Fruit fly (Drosophila melanogaster) whole organism, embryonic: ENCODE results near the gene mRpS25.

Experiments used
- Abd-B ChIP-seq: fragments of 200-800 bp; sonication (Bioruptor generic); optimal IDR thresholded peaks from 2 replicates; lab custom pipeline; 2018; ENCODE audit warnings: missing biosample characterization, mild to moderate bottlenecking, missing genetic modification characterization, moderate library complexity
- Atf-2 ChIP-seq: fragments of 200-800 bp; sonication (Bioruptor generic); optimal IDR thresholded peaks from 2 replicates; lab custom pipeline; 2016; ENCODE audit warnings: missing biosample characterization, missing genetic modification characterization
- Atf6 ChIP-seq: fragments of 200-800 bp; sonication (Bioruptor generic); IDR thresholded peaks from 2 replicates; pipeline ENCODE4 v1.3.6; 2022; ENCODE audit warnings: missing biosample characterization, missing genetic modification characterization
- CG10267 ChIP-seq: fragments of 200-800 bp; sonication (Bioruptor generic); optimal IDR thresholded peaks from 2 replicates; lab custom pipeline; 2018; ENCODE audit warnings: missing biosample characterization, mild to moderate bottlenecking, missing genetic modification characterization, moderate library complexity
- CG10431 ChIP-seq: fragments of 200-800 bp; sonication (Bioruptor generic); optimal IDR thresholded peaks from 3 replicates; lab custom pipeline; 2018; ENCODE audit warnings: missing biosample characterization, mild to moderate bottlenecking, missing genetic modification characterization
- CG15514 ChIP-seq: fragments of 200-800 bp; sonication (Bioruptor generic); optimal IDR thresholded peaks from 3 replicates; lab custom pipeline; 2017; ENCODE audit warnings: missing biosample characterization, missing genetic modification characterization, mild to moderate bottlenecking, moderate library complexity, missing genetic modification reagents
- CG16813 ChIP-seq: fragments of 200-800 bp; sonication (Bioruptor generic); IDR thresholded peaks from 3 replicates; pipeline ENCODE4 v1.3.6; 2022; ENCODE audit warnings: missing biosample characterization, missing genetic modification characterization; ENCODE audit not compliant: partially characterized antibody
- CG16815 ChIP-seq: fragments of 200-800 bp; sonication (Bioruptor generic); optimal IDR thresholded peaks from 3 replicates; lab custom pipeline; 2017; ENCODE audit warnings: missing biosample characterization, mild to moderate bottlenecking, missing genetic modification characterization
- CG17612 ChIP-seq: fragments of 200-800 bp; sonication (Bioruptor generic); IDR thresholded peaks from 2 replicates; pipeline ENCODE4 v1.3.6; 2022; ENCODE audit warnings: missing biosample characterization, missing genetic modification characterization
- CG18011 ChIP-seq: fragments of 200-800 bp; sonication (Bioruptor generic); optimal IDR thresholded peaks from 2 replicates; lab custom pipeline; 2017; ENCODE audit warnings: missing biosample characterization, missing genetic modification characterization, mild to moderate bottlenecking, moderate library complexity, missing genotype
- CG2120 ChIP-seq: fragments of 200-800 bp; sonication (Bioruptor generic); optimal IDR thresholded peaks from 3 replicates; lab custom pipeline; 2016; ENCODE audit warnings: missing biosample characterization, missing genetic modification characterization
- CG3065 ChIP-seq: fragments of 200-800 bp; sonication (Bioruptor generic); optimal IDR thresholded peaks from 2 replicates; lab custom pipeline; 2016; ENCODE audit warnings: missing biosample characterization, missing genetic modification characterization
- CG3281 ChIP-seq: fragments of 200-800 bp; sonication (Bioruptor generic); optimal IDR thresholded peaks from 3 replicates; lab custom pipeline; 2017; ENCODE audit warnings: missing biosample characterization, mild to moderate bottlenecking, missing genetic modification characterization
- CG3847 ChIP-seq: fragments of 200-800 bp; sonication (Bioruptor generic); IDR thresholded peaks from 2 replicates; pipeline ENCODE4 v1.3.6; 2022; ENCODE audit warnings: missing biosample characterization, missing genetic modification characterization
- CG4707 ChIP-seq: fragments of 200-800 bp; sonication (Bioruptor generic); optimal IDR thresholded peaks from 2 replicates; lab custom pipeline; 2018; ENCODE audit warnings: missing biosample characterization, mild to moderate bottlenecking, missing genetic modification characterization, moderate library complexity
- CG4854 ChIP-seq: fragments of 200-800 bp; sonication (Bioruptor generic); optimal IDR thresholded peaks from 2 replicates; lab custom pipeline; 2016; ENCODE audit warnings: missing biosample characterization, missing genetic modification characterization, inconsistent platforms
- CG5953 ChIP-seq: fragments of 200-800 bp; sonication (Bioruptor generic); IDR thresholded peaks from 2 replicates; pipeline ENCODE4 v1.3.6; 2022; ENCODE audit warnings: missing biosample characterization, missing genetic modification characterization
- Camta ChIP-seq: fragments of 200-800 bp; sonication (Bioruptor generic); optimal IDR thresholded peaks from 2 replicates; lab custom pipeline; 2016; ENCODE audit warnings: missing biosample characterization, missing genetic modification characterization
- ERR ChIP-seq: fragments of 200-800 bp; sonication (Bioruptor generic); optimal IDR thresholded peaks from 2 replicates; lab custom pipeline; 2016; ENCODE audit warnings: missing biosample characterization, missing genetic modification characterization
- Hand ChIP-seq: fragments of 200-800 bp; sonication (Bioruptor generic); optimal IDR thresholded peaks from 2 replicates; lab custom pipeline; 2017; ENCODE audit warnings: mild to moderate bottlenecking, missing biosample characterization, missing genetic modification reagents, missing genetic modification characterization
- Jarid2 ChIP-seq: fragments of 200-800 bp; sonication (Bioruptor generic); optimal IDR thresholded peaks from 3 replicates; lab custom pipeline; 2017; ENCODE audit warnings: mild to moderate bottlenecking, missing biosample characterization, missing genetic modification reagents, missing genetic modification characterization
- Max ChIP-seq: fragments of 200-800 bp; sonication (Bioruptor generic); optimal IDR thresholded peaks from 2 replicates; lab custom pipeline; 2016; ENCODE audit warnings: missing biosample characterization, mild to moderate bottlenecking, missing genetic modification characterization
- Myb ChIP-seq: fragments of 200-800 bp; sonication (Bioruptor generic); optimal IDR thresholded peaks from 2 replicates; lab custom pipeline; 2016; ENCODE audit warnings: missing biosample characterization, missing genetic modification characterization
- NC2β ChIP-seq: fragments of 200-800 bp; sonication (Bioruptor generic); optimal IDR thresholded peaks from 2 replicates; lab custom pipeline; 2016; ENCODE audit warnings: missing biosample characterization, missing genetic modification characterization
- Neu2 ChIP-seq: fragments of 200-800 bp; sonication (Bioruptor generic); optimal IDR thresholded peaks from 3 replicates; lab custom pipeline; 2016; ENCODE audit warnings: missing biosample characterization, missing genetic modification characterization, borderline replicate concordance
- Ptx1 ChIP-seq: fragments of 200-800 bp; sonication (Bioruptor generic); IDR thresholded peaks from 2 replicates; pipeline ENCODE4 v1.3.6; 2022; ENCODE audit warnings: missing biosample characterization, missing genetic modification characterization
- Rx ChIP-seq: fragments of 200-800 bp; sonication (Bioruptor generic); IDR thresholded peaks from 2 replicates; pipeline ENCODE4 v1.3.6; 2022; ENCODE audit warnings: missing biosample characterization, missing genetic modification characterization
- Sox100B ChIP-seq: fragments of 200-800 bp; sonication (Bioruptor generic); optimal IDR thresholded peaks from 3 replicates; lab custom pipeline; 2018; ENCODE audit warnings: missing biosample characterization, mild to moderate bottlenecking, missing genetic modification characterization
- ac ChIP-seq: fragments of 200-800 bp; sonication (Bioruptor generic); optimal IDR thresholded peaks from 3 replicates; lab custom pipeline; 2017; ENCODE audit warnings: missing biosample characterization, mild to moderate bottlenecking, missing genetic modification characterization
- ash1 ChIP-seq: fragments of 200-800 bp; sonication (Bioruptor generic); optimal IDR thresholded peaks from 2 replicates; lab custom pipeline; 2018; ENCODE audit warnings: missing biosample characterization, mild to moderate bottlenecking, missing genetic modification characterization
- btn ChIP-seq: fragments of 200-800 bp; sonication (Bioruptor generic); optimal IDR thresholded peaks from 2 replicates; lab custom pipeline; 2016; ENCODE audit warnings: missing biosample characterization, missing genetic modification characterization
- cg ChIP-seq: fragments of 200-800 bp; sonication (Bioruptor generic); optimal IDR thresholded peaks from 3 replicates; lab custom pipeline; 2019; ENCODE audit warnings: missing biosample characterization, mild to moderate bottlenecking, missing genetic modification characterization, moderate library complexity
- crp ChIP-seq, 2 experiments: fragments of 200-800 bp; sonication (Bioruptor generic); optimal IDR thresholded peaks; 2 replicates in 1 of 2; 3 replicates in 1 of 2; lab custom pipeline; 2017; ENCODE audit warnings: missing biosample characterization in 2 of 2, missing genetic modification characterization in 2 of 2, mild to moderate bottlenecking in 1 of 2, moderate library complexity in 1 of 2
- emc ChIP-seq: fragments of 200-800 bp; sonication (Bioruptor generic); optimal IDR thresholded peaks from 2 replicates; lab custom pipeline; 2016; ENCODE audit warnings: missing biosample characterization, missing genetic modification characterization
- eyg ChIP-seq: fragments of 200-800 bp; sonication (Bioruptor generic); optimal IDR thresholded peaks from 3 replicates; lab custom pipeline; 2016; ENCODE audit warnings: missing biosample characterization, missing genetic modification characterization
- fd102C ChIP-seq: fragments of 200-800 bp; sonication (Bioruptor generic); optimal IDR thresholded peaks from 2 replicates; lab custom pipeline; 2018; ENCODE audit warnings: missing biosample characterization, mild to moderate bottlenecking, missing genetic modification characterization, moderate library complexity
- gsb ChIP-seq: fragments of 200-800 bp; sonication (Bioruptor generic); IDR thresholded peaks from 2 replicates; pipeline ENCODE4 v1.3.6; 2022; ENCODE audit warnings: missing biosample characterization, missing genetic modification characterization
- hth ChIP-seq: fragments of >200 bp; optimal IDR thresholded peaks from 2 replicates; lab custom pipeline; 2017; ENCODE audit warnings: inconsistent platforms
- jing ChIP-seq: fragments of 200-800 bp; sonication (Bioruptor generic); optimal IDR thresholded peaks from 2 replicates; lab custom pipeline; 2018; ENCODE audit warnings: missing biosample characterization, mild to moderate bottlenecking, missing genetic modification characterization
- kay ChIP-seq: fragments of 200-800 bp; sonication (Bioruptor generic); optimal IDR thresholded peaks from 2 replicates; lab custom pipeline; 2016; ENCODE audit warnings: missing biosample characterization, missing genetic modification characterization
- lmd ChIP-seq: fragments of 200-800 bp; sonication (Bioruptor generic); IDR thresholded peaks from 2 replicates; pipeline ENCODE4 v1.3.6; 2022; ENCODE audit warnings: missing biosample characterization, missing genetic modification characterization
- nom ChIP-seq: fragments of 200-800 bp; sonication (Bioruptor generic); optimal IDR thresholded peaks from 2 replicates; lab custom pipeline; 2017; ENCODE audit warnings: missing biosample characterization, missing genetic modification characterization, mild to moderate bottlenecking, moderate library complexity, missing genetic modification reagents
- org-1 ChIP-seq: fragments of 200-800 bp; sonication (Bioruptor generic); optimal IDR thresholded peaks from 2 replicates; lab custom pipeline; 2017; ENCODE audit warnings: missing biosample characterization, missing genetic modification characterization
- pnt ChIP-seq: fragments of 200-800 bp; sonication (Bioruptor generic); optimal IDR thresholded peaks from 3 replicates; lab custom pipeline; 2016; ENCODE audit warnings: missing biosample characterization, missing genetic modification characterization
- shn ChIP-seq: fragments of 200-800 bp; sonication (Bioruptor generic); optimal IDR thresholded peaks from 3 replicates; lab custom pipeline; 2016; ENCODE audit warnings: missing biosample characterization, missing genetic modification characterization
- sisA ChIP-seq: fragments of 200-800 bp; sonication (Bioruptor generic); IDR thresholded peaks from 2 replicates; pipeline ENCODE4 v1.3.6; 2022; ENCODE audit warnings: missing biosample characterization, missing genetic modification characterization
- sna ChIP-seq: fragments of 200-800 bp; sonication (Bioruptor generic); IDR thresholded peaks from 2 replicates; pipeline ENCODE4 v1.3.6; 2022; ENCODE audit warnings: missing biosample characterization, missing genetic modification characterization; ENCODE audit not compliant: partially characterized antibody
- sob ChIP-seq: fragments of 200-800 bp; sonication (Bioruptor generic); IDR thresholded peaks from 2 replicates; pipeline ENCODE4 v1.3.6; 2022; ENCODE audit warnings: missing biosample characterization, missing genetic modification characterization
- tin ChIP-seq: fragments of 200-800 bp; sonication (Bioruptor generic); optimal IDR thresholded peaks from 3 replicates; lab custom pipeline; 2016; ENCODE audit warnings: missing biosample characterization, missing genetic modification characterization

mRpS25 gene

DNA sequence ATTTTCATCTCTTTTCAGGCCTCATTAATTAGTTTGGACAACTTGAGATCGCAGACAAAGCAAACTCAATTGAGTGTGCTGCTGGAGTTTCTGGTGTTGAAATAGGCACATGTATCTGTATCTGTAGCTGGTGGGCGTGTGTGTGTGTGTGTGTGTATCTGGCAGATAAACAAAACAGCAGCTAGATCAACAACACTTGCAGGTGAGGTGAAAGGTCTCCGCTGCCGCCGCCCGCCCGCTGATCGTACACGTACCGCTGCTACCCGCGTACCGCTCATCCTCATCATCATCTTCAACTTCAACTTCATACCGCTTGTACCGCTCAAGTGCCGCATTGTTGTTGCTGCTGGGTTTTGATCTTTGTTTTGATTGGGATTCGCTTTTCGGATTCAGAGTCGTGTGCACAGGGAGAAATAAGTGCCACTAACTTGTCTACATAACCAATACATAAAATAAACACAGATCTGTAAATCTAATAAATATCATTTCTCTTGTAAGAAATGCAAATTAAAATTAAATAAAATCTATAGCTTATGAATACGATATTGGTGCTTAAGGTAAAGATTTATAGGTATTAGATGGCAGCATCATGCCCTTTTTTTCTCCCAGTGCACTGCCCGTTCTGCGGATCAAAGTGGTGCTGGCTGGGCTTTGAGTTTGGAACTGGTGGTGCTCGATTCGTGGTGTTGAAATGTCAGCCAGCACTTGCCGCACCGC, 44.5 kb upstream of the mRpS25 start (continued):
- TF ChIP-seq CG18011 (no peak), eyg (GFP tag; lab: Kevin White, UChicago) (no peak), crp (GFP tag; optimal IDR thresholded peaks at IDR 0.05; lab: Kevin White, UChicago) (peak in 1 of 2 experiments; percentile 30), tin (GFP tag; lab: Kevin White, UChicago) (peak; percentile 81), btn (GFP tag; lab: Kevin White, UChicago) (peak; percentile 41), Camta (GFP tag; lab: Kevin White, UChicago) (peak; percentile 73), CG16815 (GFP tag; lab: Kevin White, UChicago) (peak; percentile 82), hth (lab: Kevin White, UChicago) (no peak), Max (GFP tag; lab: Kevin White, UChicago) (peak; percentile 79), Ptx1 (GFP tag; lab: Robert Waterston, UW) (peak; percentile 87), sna (no peak), emc (GFP tag; lab: Kevin White, UChicago) (no peak), cg (GFP tag; lab: Kevin White, UChicago) (peak; percentile 72), ac (GFP tag; lab: Kevin White, UChicago) (peak; percentile 76), CG10267 (tag; lab: Kevin White, UChicago) (peak; percentile 88), CG3847 (GFP tag; lab: Robert Waterston, UW) (peak; percentile 40), Jarid2 (GFP tag; lab: Kevin White, UChicago) (peak; percentile 60), shn (GFP tag; lab: Kevin White, UChicago) (peak; percentile 25), CG5953 (GFP tag; lab: Robert Waterston, UW) (peak; percentile 62; the same call in 1 of the 2 replicates), CG15514 (GFP tag; lab: Kevin White, UChicago) (peak; percentile 26), ERR (GFP tag; lab: Kevin White, UChicago) (no peak), fd102C (GFP tag; lab: Kevin White, UChicago) (peak; percentile 74), CG4707 (GFP tag; lab: Kevin White, UChicago) (peak; percentile 45), CG2120 (GFP tag; lab: Kevin White, UChicago) (peak; percentile 7), Sox100B (GFP tag; lab: Kevin White, UChicago) (peak; percentile 84), Neu2 (peak; percentile 29), CG3281 (GFP tag; lab: Kevin White, UChicago) (peak; percentile 29), ash1 (GFP tag; lab: Kevin White, UChicago) (no peak), CG4854 (GFP tag; lab: Kevin White, UChicago) (peak; percentile 54), org-1 (peak; percentile 84), NC2β (peak; percentile 60), sisA (GFP tag; lab: Robert Waterston, UW) (peak; percentile 82), Hand (GFP tag; lab: Kevin White, UChicago) (peak; percentile 25), kay (peak; percentile 53), CG3065 (GFP tag; lab: Kevin White, UChicago) (peak; percentile 14), CG17612 (GFP tag; lab: Robert Waterston, UW) (no peak; the same call in 1 of the 2 replicates), Rx (GFP tag; lab: Robert Waterston, UW) (peak; percentile 54), Atf-2 (GFP tag; lab: Kevin White, UChicago) (peak; percentile 62), pnt (GFP tag; lab: Kevin White, UChicago) (peak; percentile 56), Atf6 (GFP tag; lab: Robert Waterston, UW) (peak; percentile 14; the same call in 1 of the 2 replicates), Abd-B (peak; percentile 83), CG10431 (peak; percentile 48), Myb (GFP tag; lab: Kevin White, UChicago) (peak; percentile 7), jing (peak; percentile 70), gsb (no peak), CG16813 (GFP tag; lab: Robert Waterston, UW) (no peak), lmd (peak; percentile 71), sob (GFP tag; lab: Robert Waterston, UW) (peak; percentile 51; the same call in 1 of the 2 replicates), nom (no peak)
